Fruit fly (Drosophila melanogaster) whole organism, embryonic: Measurements from ENCODE around the gene ens.

Experiments
- B-H2 ChIP-seq: fragments of 200-800 bp; sonication (Bioruptor generic); optimal IDR thresholded peaks from 2 replicates; lab custom pipeline; 2018; ENCODE audit warnings: missing biosample characterization, mild to moderate bottlenecking, missing genetic modification characterization
- CG10462 ChIP-seq: fragments of 200-800 bp; sonication (Bioruptor generic); optimal IDR thresholded peaks from 2 replicates; lab custom pipeline; 2016; ENCODE audit warnings: missing biosample characterization, missing genetic modification characterization
- CG11695 ChIP-seq: fragments of 200-800 bp; sonication (Bioruptor generic); IDR thresholded peaks from 3 replicates; pipeline ENCODE4 v1.3.6; 2022; ENCODE audit warnings: missing biosample characterization, missing genetic modification characterization
- CG15601 ChIP-seq: fragments of 200-800 bp; sonication (Bioruptor generic); optimal IDR thresholded peaks from 3 replicates; lab custom pipeline; 2019; ENCODE audit warnings: missing biosample characterization, mild to moderate bottlenecking, missing genetic modification characterization, moderate library complexity
- CG17328 ChIP-seq: fragments of 200-800 bp; sonication (Bioruptor generic); IDR thresholded peaks from 2 replicates; pipeline ENCODE4 v1.3.6; 2022; ENCODE audit warnings: missing biosample characterization, missing genetic modification characterization
- CG2202 ChIP-seq: fragments of 200-800 bp; sonication (Bioruptor generic); optimal IDR thresholded peaks from 2 replicates; lab custom pipeline; 2018; ENCODE audit warnings: missing biosample characterization, mild to moderate bottlenecking, missing genetic modification characterization
- CG2678 ChIP-seq: fragments of 200-800 bp; sonication (Bioruptor generic); optimal IDR thresholded peaks from 3 replicates; lab custom pipeline; 2019; ENCODE audit warnings: missing biosample characterization, mild to moderate bottlenecking, missing genetic modification characterization, moderate library complexity
- CG32532 ChIP-seq: fragments of 200-800 bp; sonication (Bioruptor generic); IDR thresholded peaks from 2 replicates; pipeline ENCODE4 v1.3.6; 2022; ENCODE audit warnings: missing biosample characterization, missing genetic modification characterization
- CG34376 ChIP-seq: fragments of 200-800 bp; sonication (Bioruptor generic); optimal IDR thresholded peaks from 2 replicates; lab custom pipeline; 2018; ENCODE audit warnings: missing biosample characterization, mild to moderate bottlenecking, missing genetic modification characterization
- CG6683 ChIP-seq: fragments of 200-800 bp; sonication (Bioruptor generic); optimal IDR thresholded peaks from 2 replicates; lab custom pipeline; 2017; ENCODE audit warnings: missing biosample characterization, mild to moderate bottlenecking, missing genetic modification characterization, missing genetic modification reagents
- CG7987 ChIP-seq: fragments of 200-800 bp; sonication (Bioruptor generic); optimal IDR thresholded peaks from 2 replicates; lab custom pipeline; 2018; ENCODE audit warnings: missing biosample characterization, mild to moderate bottlenecking, missing genetic modification characterization, moderate library complexity
- CG8089 ChIP-seq: fragments of 200-800 bp; sonication (Bioruptor generic); optimal IDR thresholded peaks from 3 replicates; lab custom pipeline; 2016; ENCODE audit warnings: missing biosample characterization, missing genetic modification characterization
- CG8359 ChIP-seq: fragments of 200-800 bp; sonication (Bioruptor generic); optimal IDR thresholded peaks from 2 replicates; lab custom pipeline; 2017; ENCODE audit warnings: missing biosample characterization, mild to moderate bottlenecking, missing genetic modification characterization, borderline replicate concordance
- Gsc ChIP-seq: fragments of 200-800 bp; sonication (Bioruptor generic); IDR thresholded peaks from 2 replicates; pipeline ENCODE4 v1.3.6; 2022; ENCODE audit warnings: missing biosample characterization, missing genetic modification characterization
- Mad ChIP-seq: fragments of 200-800 bp; sonication (Bioruptor generic); optimal IDR thresholded peaks from 2 replicates; lab custom pipeline; 2016; ENCODE audit warnings: missing biosample characterization, missing genetic modification characterization
- Trl ChIP-seq, 3 experiments: fragments of >200 bp in 2 of 3; fragments of 200-800 bp in 1 of 3; sonication (Bioruptor generic) in 1 of 3; optimal IDR thresholded peaks; 2 replicates in 1 of 3; 3 replicates in 2 of 3; lab custom pipeline; 2016 to 2017; ENCODE audit warnings: missing biosample characterization in 1 of 3, missing genetic modification characterization in 1 of 3
- aop ChIP-seq: fragments of 200-800 bp; sonication (Bioruptor generic); IDR thresholded peaks from 2 replicates; pipeline ENCODE4 v1.3.6; 2022; ENCODE audit warnings: missing biosample characterization, missing genetic modification characterization
- exex ChIP-seq: fragments of 200-800 bp; sonication (Bioruptor generic); optimal IDR thresholded peaks from 4 replicates; lab custom pipeline; 2018; ENCODE audit warnings: missing biosample characterization, mild to moderate bottlenecking, missing genetic modification characterization, moderate library complexity
- fd96Cb ChIP-seq: fragments of 200-800 bp; sonication (Bioruptor generic); optimal IDR thresholded peaks from 2 replicates; lab custom pipeline; 2018; ENCODE audit warnings: missing biosample characterization, mild to moderate bottlenecking, missing genetic modification characterization, moderate library complexity
- gcm ChIP-seq: fragments of 200-800 bp; sonication (Bioruptor generic); optimal IDR thresholded peaks from 2 replicates; lab custom pipeline; 2019; ENCODE audit warnings: missing biosample characterization, mild to moderate bottlenecking, missing genetic modification characterization, moderate library complexity
- gfzf ChIP-seq: fragments of 200-800 bp; sonication (Bioruptor generic); optimal IDR thresholded peaks from 2 replicates; lab custom pipeline; 2016; ENCODE audit warnings: missing biosample characterization, mild to moderate bottlenecking, missing genetic modification characterization, moderate library complexity
- grau ChIP-seq: fragments of 200-800 bp; optimal IDR thresholded peaks from 3 replicates; lab custom pipeline; 2019; ENCODE audit warnings: missing biosample characterization, mild to moderate bottlenecking, missing genetic modification characterization, moderate library complexity
- grn ChIP-seq: fragments of 200-800 bp; sonication (Bioruptor generic); optimal IDR thresholded peaks from 3 replicates; lab custom pipeline; 2017; ENCODE audit warnings: missing biosample characterization, missing genetic modification characterization
- gsb ChIP-seq: fragments of 200-800 bp; sonication (Bioruptor generic); IDR thresholded peaks from 2 replicates; pipeline ENCODE4 v1.3.6; 2022; ENCODE audit warnings: missing biosample characterization, missing genetic modification characterization
- ind ChIP-seq: fragments of 200-800 bp; sonication (Bioruptor generic); optimal IDR thresholded peaks from 3 replicates; lab custom pipeline; 2016; ENCODE audit warnings: missing biosample characterization, missing genetic modification characterization
- mam ChIP-seq: fragments of 200-800 bp; sonication (Bioruptor generic); optimal IDR thresholded peaks from 3 replicates; lab custom pipeline; 2016; ENCODE audit warnings: missing biosample characterization, missing genetic modification characterization
- mld ChIP-seq: fragments of 200-800 bp; sonication (Bioruptor generic); IDR thresholded peaks from 3 replicates; pipeline ENCODE4 v1.3.6; 2022; ENCODE audit warnings: missing biosample characterization, missing genetic modification characterization; ENCODE audit not compliant: partially characterized antibody
- sens ChIP-seq: fragments of 200-800 bp; sonication (Bioruptor generic); peaks from one replicate; lab custom pipeline; 2016; ENCODE audit warnings: missing biosample characterization, missing genetic modification characterization
- sima ChIP-seq: fragments of 200-800 bp; sonication (Bioruptor generic); optimal IDR thresholded peaks from 2 replicates; lab custom pipeline; 2016; ENCODE audit warnings: missing biosample characterization, missing genetic modification characterization
- twi ChIP-seq: fragments of 200-800 bp; optimal IDR thresholded peaks from 2 replicates; lab custom pipeline; 2019; ENCODE audit warnings: missing biosample characterization, mild to moderate bottlenecking, missing genetic modification characterization, moderate library complexity
- vnd ChIP-seq: fragments of 200-800 bp; sonication (Bioruptor generic); IDR thresholded peaks from 3 replicates; pipeline ENCODE4 v1.3.6; 2022; ENCODE audit warnings: missing biosample characterization, missing genetic modification characterization; ENCODE audit not compliant: partially characterized antibody

ens gene

dm6 chr3L:4116490-4117367 is 17.6 kb downstream of the ens start (continued):
- TF ChIP-seq CG2678 (tag; lab: Kevin White, UChicago) (peak; percentile 13), CG2202 (tag; lab: Kevin White, UChicago) (peak; percentile 3), gcm (GFP tag; lab: Kevin White, UChicago) (no peak), Mad (GFP tag; lab: Kevin White, UChicago) (no peak), CG15601 (tag; lab: Kevin White, UChicago) (peak; percentile 16), B-H2 (no peak), CG10462 (GFP tag; lab: Kevin White, UChicago) (no peak), gfzf (no peak), CG32532 (GFP tag; lab: Robert Waterston, UW) (peak; percentile 9; the same call in 1 of the 2 replicates), mld (GFP tag; lab: Robert Waterston, UW) (0 out of 3 replicates have a peak, but pooled peaks have one; percentile 34), grn (GFP tag; lab: Kevin White, UChicago) (peak; percentile 49), grau (tag; lab: Kevin White, UChicago) (no peak), CG8359 (GFP tag; lab: Kevin White, UChicago) (no peak), CG17328 (GFP tag; lab: Robert Waterston, UW) (no peak)

- TF ChIP-seq ind (GFP tag; lab: Kevin White, UChicago) (no peak), CG8089 (GFP tag; lab: Kevin White, UChicago) (no peak), CG11695 (GFP tag; lab: Robert Waterston, UW) (no peak), grn (GFP tag; lab: Kevin White, UChicago) (peak; percentile 44), sima (GFP tag; lab: Kevin White, UChicago) (no peak), Gsc (GFP tag; lab: Robert Waterston, UW) (no peak), CG6683 (GFP tag; lab: Kevin White, UChicago) (no peak), Trl (optimal IDR thresholded peaks at IDR 0.05; lab: Kevin White, UChicago) (peak in 1 of 2 experiments; percentile 7), Trl (GFP tag; optimal IDR thresholded peaks at IDR 0.05; lab: Kevin White, UChicago) (no peak), CG34376 (GFP tag; lab: Kevin White, UChicago) (peak; percentile 13), twi (tag; lab: Kevin White, UChicago) (no peak), exex (tag; lab: Kevin White, UChicago) (peak; percentile 60), gsb (GFP tag; lab: Robert Waterston, UW) (no peak), CG7987 (no peak)
These were observed 18.6 kb downstream of the ens start for dm6 chr3L:4115701-4116100.

dm6 chr3L:4115107-4115506 is 19.2 kb downstream of the ens start:
- TF ChIP-seq aop (no peak), vnd (0 out of 3 replicates have a peak, but pooled peaks have one; percentile 12)

dm6 chr3L:4113998-4114397 is 20.4 kb downstream of the ens start:
- no peak for TF ChIP-seq fd96Cb (tag; lab: Kevin White, UChicago)
- no peak for TF ChIP-seq CG32532 (GFP tag; lab: Robert Waterston, UW)
- TF ChIP-seq CG7987: no peak
- peak; percentile 30 for TF ChIP-seq sens (GFP tag; lab: Kevin White, UChicago)
- TF ChIP-seq mam (GFP tag; lab: Kevin White, UChicago): no peak
- TF ChIP-seq, all 482 proteins: peak for 1
